Worm (Caenorhabditis elegans) whole organism, L3 larva: Measurements from ENCODE around the gene oga-1.

Source experiments
- ama-1 ChIP-seq: fragments of 150-350 bp; optimal IDR thresholded peaks from 2 replicates; lab custom pipeline; 2018
- egl-5 ChIP-seq: fragments of 150-350 bp; optimal IDR thresholded peaks from 2 replicates; lab custom pipeline; 2017; ENCODE audit warnings: missing biosample characterization, missing genetic modification reagents, missing genetic modification characterization, inconsistent platforms
- elt-3 ChIP-seq, 3 experiments: fragments of 150-350 bp in 1 of 3; sonication (generic microtip) in 2 of 3; optimal IDR thresholded peaks; 2 replicates in 2 of 3; 4 replicates in 1 of 3; lab custom pipeline; 2014 to 2017; ENCODE audit warnings: missing biosample characterization in 3 of 3, missing genetic modification characterization in 3 of 3
- mdl-1 ChIP-seq: fragments of 150-350 bp; optimal IDR thresholded peaks from 2 replicates; lab custom pipeline; 2014; ENCODE audit warnings: missing biosample characterization, missing genetic modification characterization
- nhr-23 ChIP-seq: fragments of 150-350 bp; optimal IDR thresholded peaks from 2 replicates; lab custom pipeline; 2014; ENCODE audit warnings: missing biosample characterization, missing genetic modification reagents, missing genetic modification characterization
- nhr-28 ChIP-seq: fragments of 150-350 bp; optimal IDR thresholded peaks from 2 replicates; lab custom pipeline; 2014; ENCODE audit warnings: missing biosample characterization, missing genetic modification characterization
- nhr-76 ChIP-seq: fragments of 150-350 bp; sonication (generic microtip); optimal IDR thresholded peaks from 5 replicates; lab custom pipeline; 2014; ENCODE audit warnings: missing biosample characterization, missing genetic modification characterization
- sea-2 ChIP-seq: fragments of 150-350 bp; sonication (generic microtip); optimal IDR thresholded peaks from 4 replicates; lab custom pipeline; 2014; ENCODE audit warnings: missing biosample characterization, missing genetic modification reagents, missing genetic modification characterization
- tbx-2 ChIP-seq: sonication (generic microtip); optimal IDR thresholded peaks from 2 replicates; lab custom pipeline; 2016; ENCODE audit warnings: mild to moderate bottlenecking, missing genetic modification characterization, missing compliant biosample characterization

ce11 chrX:9336227-9336626, 11.0 kb downstream of the oga-1 start:
- TF ChIP-seq nhr-28 (tag; lab: Kevin White, UChicago) (no peak), tbx-2 (tag; lab: Kevin White, UChicago) (no peak), mdl-1 (tag; lab: Kevin White, UChicago) (no peak), nhr-23 (tag; lab: Kevin White, UChicago) (no peak), ama-1 (lab: Kevin White, UChicago) (no peak), egl-5 (tag; lab: Kevin White, UChicago) (no peak), sea-2 (GFP tag; lab: Kevin White, UChicago) (no peak), nhr-76 (tag; lab: Kevin White, UChicago) (no peak), elt-3 (tag; optimal IDR thresholded peaks at IDR 0.05; lab: Kevin White, UChicago) (no peak)
